Worm (Caenorhabditis elegans): ENCODE data around the gene K08B12.3.

The K08B12.3 gene

ce11 chrV:6226530-6227125, 8.3 kb upstream of the K08B12.3 start, which contains the start of gene W06H8.6:
Gene W06H8.6 (minus strand): TSS chrV:6227010.
- TF ChIP-seq pha-4 (tag; optimal IDR thresholded peaks at IDR 0.05) (no peak), zip-8 (tag; optimal IDR thresholded peaks at IDR 0.05) (no peak), sem-2 (GFP tag; optimal IDR thresholded peaks at IDR 0.05) (no peak), mab-5 (tag; optimal IDR thresholded peaks at IDR 0.05) (no peak), bed-3 (GFP tag; optimal IDR thresholded peaks at IDR 0.05) (no peak), drap-1 (GFP tag; optimal IDR thresholded peaks at IDR 0.05) (no peak), mep-1 (tag; optimal IDR thresholded peaks at IDR 0.05) (no peak), hlh-1 (tag; optimal IDR thresholded peaks at IDR 0.05) (no peak), flh-1 (GFP tag; optimal IDR thresholded peaks at IDR 0.05) (no peak)

ce11 chrV:6227326-6228246, 7.4 kb upstream of the K08B12.3 start:
- TF ChIP-seq sptf-1 (tag; optimal IDR thresholded peaks at IDR 0.05) (peak; percentile 81), elt-1 (tag; optimal IDR thresholded peaks at IDR 0.05; ENCODE audit: borderline replicate concordance, insufficient read depth) (no peak), lsy-2 (tag; optimal IDR thresholded peaks at IDR 0.05) (peak; percentile 63), unc-62 (GFP tag; optimal IDR thresholded peaks at IDR 0.05) (peak; percentile 87), ces-1 (GFP tag; optimal IDR thresholded peaks at IDR 0.05) (peak; percentile 73), mep-1 (tag; optimal IDR thresholded peaks at IDR 0.05) (peak; percentile 71), drap-1 (GFP tag; optimal IDR thresholded peaks at IDR 0.05) (peak; percentile 67), ham-2 (GFP tag; optimal IDR thresholded peaks at IDR 0.05) (peak; percentile 89), bed-3 (GFP tag; optimal IDR thresholded peaks at IDR 0.05) (peak; percentile 24), nhr-237 (tag; optimal IDR thresholded peaks at IDR 0.05) (peak; percentile 61), nhr-2 (tag; optimal IDR thresholded peaks at IDR 0.05) (no peak), flh-1 (GFP tag; optimal IDR thresholded peaks at IDR 0.05) (no peak), snpc-4 (tag; optimal IDR thresholded peaks at IDR 0.05) (no peak), pha-4 (tag; optimal IDR thresholded peaks at IDR 0.05) (peak; percentile 90), cnd-1 (tag; optimal IDR thresholded peaks at IDR 0.05) (peak; percentile 3), mls-2 (tag; optimal IDR thresholded peaks at IDR 0.05) (peak; percentile 83), mab-5 (tag; optimal IDR thresholded peaks at IDR 0.05) (no peak), nhr-28 (tag; optimal IDR thresholded peaks at IDR 0.05) (no peak), ceh-39 (tag; optimal IDR thresholded peaks at IDR 0.05) (peak; percentile 40), unc-120 (tag; optimal IDR thresholded peaks at IDR 0.05; ENCODE audit: poor library complexity, severe bottlenecking) (peak; percentile 95), zip-8 (tag; optimal IDR thresholded peaks at IDR 0.05) (no peak), lin-13 (tag; optimal IDR thresholded peaks at IDR 0.05) (peak; percentile 62), ceh-83 (GFP tag; optimal IDR thresholded peaks at IDR 0.05) (no peak), blmp-1 (tag; optimal IDR thresholded peaks at IDR 0.05) (peak; percentile 35), M03D4.4 (tag; optimal IDR thresholded peaks at IDR 0.05) (peak; percentile 64), unc-39 (tag; optimal IDR thresholded peaks at IDR 0.05) (no peak), nhr-76 (tag; optimal IDR thresholded peaks at IDR 0.05) (no peak), lin-32 (GFP tag; optimal IDR thresholded peaks at IDR 0.05) (no peak), elt-3 (tag; optimal IDR thresholded peaks at IDR 0.05) (peak; percentile 12), tbx-8 (GFP tag; optimal IDR thresholded peaks at IDR 0.05) (peak; percentile 71), ztf-11 (tag; optimal IDR thresholded peaks at IDR 0.05) (peak; percentile 66), ceh-43 (GFP tag; optimal IDR thresholded peaks at IDR 0.05) (no peak), nhr-12 (tag; optimal IDR thresholded peaks at IDR 0.05) (peak; percentile 82), sem-2 (GFP tag; optimal IDR thresholded peaks at IDR 0.05) (peak; percentile 8), hlh-1 (tag; optimal IDR thresholded peaks at IDR 0.05) (peak; percentile 36)

ce11 chrV:6228400-6228895, 6.5 kb upstream of the K08B12.3 start:
- no peak for TF ChIP-seq cnd-1 (tag; optimal IDR thresholded peaks at IDR 0.05)
- no peak for TF ChIP-seq flh-1 (GFP tag; optimal IDR thresholded peaks at IDR 0.05)
- no peak for TF ChIP-seq elt-3 (tag; optimal IDR thresholded peaks at IDR 0.05)
- TF ChIP-seq unc-62 (GFP tag; optimal IDR thresholded peaks at IDR 0.05) = peak; percentile 49
- TF ChIP-seq snpc-4 (tag; optimal IDR thresholded peaks at IDR 0.05) = no peak
- TF ChIP-seq nhr-12 (tag; optimal IDR thresholded peaks at IDR 0.05) = no peak
- TF ChIP-seq drap-1 (GFP tag; optimal IDR thresholded peaks at IDR 0.05) = no peak
- TF ChIP-seq lsy-2 (tag; optimal IDR thresholded peaks at IDR 0.05) = peak; percentile 9
- TF ChIP-seq mep-1 (tag; optimal IDR thresholded peaks at IDR 0.05) = no peak
- TF ChIP-seq unc-120 (tag; optimal IDR thresholded peaks at IDR 0.05; ENCODE audit: poor library complexity, severe bottlenecking) = no peak
- TF ChIP-seq sptf-1 (tag; optimal IDR thresholded peaks at IDR 0.05) = no peak
- TF ChIP-seq nhr-28 (tag; optimal IDR thresholded peaks at IDR 0.05) = no peak
- no peak for TF ChIP-seq nhr-237 (tag; optimal IDR thresholded peaks at IDR 0.05)
- TF ChIP-seq zip-8 (tag; optimal IDR thresholded peaks at IDR 0.05) = peak; percentile 85
- TF ChIP-seq tbx-8 (GFP tag; optimal IDR thresholded peaks at IDR 0.05) = no peak
- peak; percentile 56 for TF ChIP-seq ces-1 (GFP tag; optimal IDR thresholded peaks at IDR 0.05)
- TF ChIP-seq ham-2 (GFP tag; optimal IDR thresholded peaks at IDR 0.05) = no peak
- TF ChIP-seq lin-13 (tag; optimal IDR thresholded peaks at IDR 0.05) = peak; percentile 10
- TF ChIP-seq unc-39 (tag; optimal IDR thresholded peaks at IDR 0.05) = peak; percentile 84
- TF ChIP-seq elt-1 (tag; optimal IDR thresholded peaks at IDR 0.05; ENCODE audit: borderline replicate concordance, insufficient read depth) = peak; percentile 43
- TF ChIP-seq bed-3 (GFP tag; optimal IDR thresholded peaks at IDR 0.05) = no peak
- no peak for TF ChIP-seq ceh-43 (GFP tag; optimal IDR thresholded peaks at IDR 0.05)
- no peak for TF ChIP-seq blmp-1 (tag; optimal IDR thresholded peaks at IDR 0.05)
- TF ChIP-seq M03D4.4 (tag; optimal IDR thresholded peaks at IDR 0.05) = no peak
- TF ChIP-seq mls-2 (tag; optimal IDR thresholded peaks at IDR 0.05) = no peak
- no peak for TF ChIP-seq nhr-2 (tag; optimal IDR thresholded peaks at IDR 0.05)
- TF ChIP-seq ztf-11 (tag; optimal IDR thresholded peaks at IDR 0.05) = peak; percentile 21
- TF ChIP-seq lin-32 (GFP tag; optimal IDR thresholded peaks at IDR 0.05) = no peak
- TF ChIP-seq hlh-1 (tag; optimal IDR thresholded peaks at IDR 0.05) = no peak
- no peak for TF ChIP-seq mab-5 (tag; optimal IDR thresholded peaks at IDR 0.05)
- TF ChIP-seq nhr-76 (tag; optimal IDR thresholded peaks at IDR 0.05) = no peak
- no peak for TF ChIP-seq sem-2 (GFP tag; optimal IDR thresholded peaks at IDR 0.05)
- TF ChIP-seq ceh-83 (GFP tag; optimal IDR thresholded peaks at IDR 0.05) = peak; percentile 41
- TF ChIP-seq pha-4 (tag; optimal IDR thresholded peaks at IDR 0.05) = no peak
